In the genomic region with DNA sequence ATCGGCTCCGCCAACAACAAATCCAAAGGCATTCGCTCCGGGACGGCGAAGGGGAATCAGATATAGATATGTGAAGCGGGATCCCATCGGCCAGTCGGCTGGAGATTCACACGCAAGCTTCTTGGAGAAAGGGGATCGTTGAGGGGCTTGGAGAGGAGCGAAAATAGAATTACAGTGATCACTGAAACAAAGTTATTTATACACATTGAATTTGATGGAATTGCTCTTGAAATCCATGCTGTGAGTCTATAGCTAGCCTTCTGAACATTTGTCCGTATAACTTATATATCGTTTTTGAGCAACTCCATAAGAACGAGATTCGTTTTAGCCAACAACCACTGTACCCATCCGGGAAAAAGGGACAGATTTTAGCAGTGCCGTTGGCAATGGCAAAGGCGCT, we compare ENCODE assay signal across 4 fruit fly cellular contexts.
TF ChIP-seq lines count a peak whose summit lies in the region.

No protein-coding gene starts in this region.

- TF ChIP-seq CTCF in whole organism, embryonic (GFP tag; optimal IDR thresholded peaks at IDR 0.05; lab: Kevin White, UChicago): no peak

TF ChIP-seq in whole organism, embryonic, 481 proteins besides CTCF, POLR2A, EP300 and RAD21 (continues in another document):
- TF ChIP-seq CG8089 (GFP tag; optimal IDR thresholded peaks at IDR 0.05; lab: Kevin White, UChicago): peak; percentile 12
- no peak for TF ChIP-seq jigr1 (GFP tag; IDR thresholded peaks at IDR 0.05; lab: Robert Waterston, UW)
- TF ChIP-seq CG10321 (GFP tag; IDR thresholded peaks at IDR 0.05; lab: Robert Waterston, UW): no peak
- TF ChIP-seq CG12744 (GFP tag; optimal IDR thresholded peaks at IDR 0.05; lab: Kevin White, UChicago): no peak
- peak; percentile 10 to 23 for TF ChIP-seq Pdp1 (GFP tag; optimal IDR thresholded peaks at IDR 0.05; lab: Kevin White, UChicago)
- peak; percentile 72 for TF ChIP-seq Drgx (GFP tag; IDR thresholded peaks at IDR 0.05; lab: Robert Waterston, UW)
- peak; percentile 70 for TF ChIP-seq row (GFP tag; IDR thresholded peaks at IDR 0.05; lab: Robert Waterston, UW)
- TF ChIP-seq trem (tag; optimal IDR thresholded peaks at IDR 0.05; lab: Kevin White, UChicago): peak; percentile 11
- TF ChIP-seq lmd (GFP tag; IDR thresholded peaks at IDR 0.05; lab: Robert Waterston, UW): 0 out of 2 replicates have a peak, but pooled peaks have one; percentile 22
- TF ChIP-seq Atf-2 (GFP tag; optimal IDR thresholded peaks at IDR 0.05; lab: Kevin White, UChicago): peak; percentile 20
- TF ChIP-seq CG33557 (GFP tag; optimal IDR thresholded peaks at IDR 0.05; lab: Kevin White, UChicago): peak; percentile 44
- no peak for TF ChIP-seq Stat92E (GFP tag; optimal IDR thresholded peaks at IDR 0.05; lab: Kevin White, UChicago)
- TF ChIP-seq Hr78 (GFP tag; optimal IDR thresholded peaks at IDR 0.05; lab: Kevin White, UChicago): no peak
- peak; percentile 57 for TF ChIP-seq chn (GFP tag; optimal IDR thresholded peaks at IDR 0.05; lab: Kevin White, UChicago)
- TF ChIP-seq dimm (GFP tag; IDR thresholded peaks at IDR 0.05; lab: Robert Waterston, UW): 0 out of 2 replicates have a peak, but pooled peaks have one; percentile 47
- TF ChIP-seq Sox102F (GFP tag; optimal IDR thresholded peaks at IDR 0.05; lab: Kevin White, UChicago): peak; percentile 77
- TF ChIP-seq CG14965 (GFP tag; optimal IDR thresholded peaks at IDR 0.05; lab: Kevin White, UChicago; ENCODE audit: borderline replicate concordance): no peak
- 0 out of 2 replicates have a peak, but pooled peaks have one; percentile 11 for TF ChIP-seq stc (GFP tag; IDR thresholded peaks at IDR 0.05; lab: Robert Waterston, UW)
- TF ChIP-seq CG9817 (tag; optimal IDR thresholded peaks at IDR 0.05; lab: Kevin White, UChicago): peak; percentile 3
- peak; percentile 41 for TF ChIP-seq CG12391 (tag; optimal IDR thresholded peaks at IDR 0.05; lab: Kevin White, UChicago)

TF ChIP-seq in whole organism, prepupa, 60 proteins besides CTCF, POLR2A, EP300 and RAD21 (continues in another document):
- TF ChIP-seq Eip93F (GFP tag; optimal IDR thresholded peaks at IDR 0.05; lab: Kevin White, UChicago): peak; percentile 48
- peak; percentile 90 for TF ChIP-seq Hr39 (GFP tag; optimal IDR thresholded peaks at IDR 0.05; lab: Kevin White, UChicago)
- peak; percentile 89 for TF ChIP-seq CG31627 (GFP tag; optimal IDR thresholded peaks at IDR 0.05; lab: Kevin White, UChicago)
- TF ChIP-seq spab (GFP tag; optimal IDR thresholded peaks at IDR 0.05; lab: Kevin White, UChicago): peak; percentile 92
- TF ChIP-seq Eip75B (GFP tag; optimal IDR thresholded peaks at IDR 0.05; lab: Kevin White, UChicago): peak; percentile 92
- TF ChIP-seq Ets96B (tag; optimal IDR thresholded peaks at IDR 0.05; lab: Kevin White, UChicago): peak; percentile 94
- TF ChIP-seq vri (GFP tag; optimal IDR thresholded peaks at IDR 0.05; lab: Kevin White, UChicago): peak; percentile 79
- TF ChIP-seq CG11294 (GFP tag; IDR thresholded peaks at IDR 0.05; lab: Robert Waterston, UW): peak; percentile 55; the same call in 1 of the 2 replicates
- TF ChIP-seq CG11762 (GFP tag; optimal IDR thresholded peaks at IDR 0.05; lab: Kevin White, UChicago; ENCODE audit: insufficient read depth): peak; percentile 85
- peak; percentile 87 for TF ChIP-seq Gug (GFP tag; IDR thresholded peaks at IDR 0.05; lab: Robert Waterston, UW)
- TF ChIP-seq esn (GFP tag; optimal IDR thresholded peaks at IDR 0.05; lab: Kevin White, UChicago): peak; percentile 88
- TF ChIP-seq CG7368 (GFP tag; optimal IDR thresholded peaks at IDR 0.05; lab: Kevin White, UChicago): peak; percentile 86
- TF ChIP-seq OdsH (GFP tag; optimal IDR thresholded peaks at IDR 0.05; lab: Kevin White, UChicago): peak; percentile 90
- peak; percentile 71 for TF ChIP-seq CG15336 (GFP tag; IDR thresholded peaks at IDR 0.05; lab: Robert Waterston, UW)
- no peak for TF ChIP-seq fkh (GFP tag; optimal IDR thresholded peaks at IDR 0.05; lab: Kevin White, UChicago)
- peak; percentile 81 for TF ChIP-seq Sox102F (GFP tag; optimal IDR thresholded peaks at IDR 0.05; lab: Kevin White, UChicago)
- TF ChIP-seq CG6808 (GFP tag; optimal IDR thresholded peaks at IDR 0.05; lab: Kevin White, UChicago): peak; percentile 92
- peak; percentile 80 for TF ChIP-seq Smox (GFP tag; optimal IDR thresholded peaks at IDR 0.05; lab: Kevin White, UChicago)
- peak; percentile 92 for TF ChIP-seq achi (GFP tag; optimal IDR thresholded peaks at IDR 0.05; lab: Kevin White, UChicago)
- peak; percentile 98 for TF ChIP-seq Eip78C (GFP tag; lab: Kevin White, UChicago)
- TF ChIP-seq Sox15 (GFP tag; optimal IDR thresholded peaks at IDR 0.05; lab: Kevin White, UChicago): peak; percentile 86
- TF ChIP-seq CG10631 (GFP tag; optimal IDR thresholded peaks at IDR 0.05; lab: Kevin White, UChicago): peak; percentile 95

TF ChIP-seq in whole organism, pupa, 21 proteins besides CTCF, POLR2A, EP300 and RAD21:
- peak; percentile 53 for TF ChIP-seq rn (GFP tag; IDR thresholded peaks at IDR 0.05; lab: Robert Waterston, UW)
- TF ChIP-seq CG8159 (tag; optimal IDR thresholded peaks at IDR 0.05; lab: Kevin White, UChicago): peak; percentile 92
- TF ChIP-seq CG15710 (tag; optimal IDR thresholded peaks at IDR 0.05; lab: Kevin White, UChicago): peak; percentile 93
- TF ChIP-seq CG34367 (tag; optimal IDR thresholded peaks at IDR 0.05; lab: Kevin White, UChicago): peak; percentile 95
- TF ChIP-seq CG14655 (GFP tag; optimal IDR thresholded peaks at IDR 0.05; lab: Kevin White, UChicago): peak; percentile 93
- no peak for TF ChIP-seq CG10348 (GFP tag; IDR thresholded peaks at IDR 0.05; lab: Robert Waterston, UW)
- peak; percentile 71 for TF ChIP-seq Snoo (tag; optimal IDR thresholded peaks at IDR 0.05; lab: Kevin White, UChicago)
- peak; percentile 29 for TF ChIP-seq EcR (GFP tag; optimal IDR thresholded peaks at IDR 0.05; lab: Kevin White, UChicago)
- TF ChIP-seq CG4496 (GFP tag; IDR thresholded peaks at IDR 0.05; lab: Robert Waterston, UW): peak; percentile 90
- TF ChIP-seq Ets98B (GFP tag; IDR thresholded peaks at IDR 0.05; lab: Robert Waterston, UW): peak; percentile 84
- peak; percentile 92 for TF ChIP-seq fd96Ca (GFP tag; IDR thresholded peaks at IDR 0.05; lab: Robert Waterston, UW)
- TF ChIP-seq gl (tag; optimal IDR thresholded peaks at IDR 0.05; lab: Kevin White, UChicago): peak; percentile 89
- TF ChIP-seq CG8301 (tag; optimal IDR thresholded peaks at IDR 0.05; lab: Kevin White, UChicago): peak; percentile 86
- TF ChIP-seq Pif1B (GFP tag; optimal IDR thresholded peaks at IDR 0.05; lab: Kevin White, UChicago): peak; percentile 93
- peak; percentile 89 for TF ChIP-seq Pif1A (GFP tag; optimal IDR thresholded peaks at IDR 0.05; lab: Kevin White, UChicago)
- TF ChIP-seq D1 (tag; optimal IDR thresholded peaks at IDR 0.05; lab: Kevin White, UChicago): peak; percentile 83
- TF ChIP-seq CG32121 (GFP tag; IDR thresholded peaks at IDR 0.05; lab: Robert Waterston, UW): peak; percentile 53; the same call in 1 of the 2 replicates
- TF ChIP-seq CG9948 (tag; optimal IDR thresholded peaks at IDR 0.05; lab: Kevin White, UChicago): peak; percentile 94
- TF ChIP-seq CG12605 (GFP tag; IDR thresholded peaks at IDR 0.05; lab: Robert Waterston, UW): peak; percentile 82
- peak; percentile 95 for TF ChIP-seq CG17806 (tag; optimal IDR thresholded peaks at IDR 0.05; lab: Kevin White, UChicago)
- TF ChIP-seq CG13204 (GFP tag; optimal IDR thresholded peaks at IDR 0.05; lab: Kevin White, UChicago): peak; percentile 91

TF ChIP-seq in whole organism, wandering third instar larva, 38 proteins besides CTCF, POLR2A, EP300 and RAD21 (continues in another document):
- peak; percentile 72 for TF ChIP-seq tai (GFP tag; optimal IDR thresholded peaks at IDR 0.05; lab: Kevin White, UChicago)
- TF ChIP-seq rgr (GFP tag; optimal IDR thresholded peaks at IDR 0.05; lab: Kevin White, UChicago): peak; percentile 92
- peak; percentile 85 for TF ChIP-seq HLH106 (tag; optimal IDR thresholded peaks at IDR 0.05; lab: Kevin White, UChicago)
- peak; percentile 63 for TF ChIP-seq brk (GFP tag; optimal IDR thresholded peaks at IDR 0.05; lab: Kevin White, UChicago)
- peak; percentile 88 for TF ChIP-seq OdsH (GFP tag; optimal IDR thresholded peaks at IDR 0.05; lab: Kevin White, UChicago)
- peak; percentile 14 for TF ChIP-seq GATAd (GFP tag; optimal IDR thresholded peaks at IDR 0.05; lab: Kevin White, UChicago)
- peak; percentile 88 for TF ChIP-seq br (GFP tag; optimal IDR thresholded peaks at IDR 0.05; lab: Kevin White, UChicago)
- no peak for TF ChIP-seq N (GFP tag; optimal IDR thresholded peaks at IDR 0.05; lab: Kevin White, UChicago)
- TF ChIP-seq Hr78 (GFP tag; optimal IDR thresholded peaks at IDR 0.05; lab: Kevin White, UChicago): no peak
- TF ChIP-seq CrebA (GFP tag; optimal IDR thresholded peaks at IDR 0.05; lab: Kevin White, UChicago; ENCODE audit: borderline replicate concordance): peak; percentile 44
- no peak for TF ChIP-seq jim (GFP tag; optimal IDR thresholded peaks at IDR 0.05; lab: Kevin White, UChicago)
- peak; percentile 92 for TF ChIP-seq fru (GFP tag; optimal IDR thresholded peaks at IDR 0.05; lab: Kevin White, UChicago)
- TF ChIP-seq foxo (GFP tag; optimal IDR thresholded peaks at IDR 0.05; lab: Kevin White, UChicago): peak; percentile 50 to 94
- TF ChIP-seq psq (GFP tag; optimal IDR thresholded peaks at IDR 0.05; lab: Kevin White, UChicago): peak; percentile 83
- peak; percentile 78 for TF ChIP-seq Sp1 (GFP tag; optimal IDR thresholded peaks at IDR 0.05; lab: Kevin White, UChicago)
- TF ChIP-seq Hnf4 (GFP tag; optimal IDR thresholded peaks at IDR 0.05; lab: Kevin White, UChicago): peak; percentile 86
- TF ChIP-seq dsf (GFP tag; optimal IDR thresholded peaks at IDR 0.05; lab: Kevin White, UChicago; ENCODE audit: borderline replicate concordance): no peak
- peak; percentile 69 for TF ChIP-seq sage (GFP tag; optimal IDR thresholded peaks at IDR 0.05; lab: Kevin White, UChicago)
- TF ChIP-seq Rel (GFP tag; optimal IDR thresholded peaks at IDR 0.05; lab: Kevin White, UChicago): no peak
- peak; percentile 52 for TF ChIP-seq Rel (tag; optimal IDR thresholded peaks at IDR 0.05; lab: Kevin White, UChicago)
- peak; percentile 93 for TF ChIP-seq h (GFP tag; optimal IDR thresholded peaks at IDR 0.05; lab: Kevin White, UChicago)
- peak; percentile 20 for TF ChIP-seq Mio (GFP tag; optimal IDR thresholded peaks at IDR 0.05; lab: Kevin White, UChicago)
- TF ChIP-seq Jra (GFP tag; optimal IDR thresholded peaks at IDR 0.05; lab: Kevin White, UChicago): peak; percentile 67
- TF ChIP-seq dmrt93B (GFP tag; optimal IDR thresholded peaks at IDR 0.05; lab: Kevin White, UChicago): peak; percentile 79
- no peak for TF ChIP-seq sv (GFP tag; optimal IDR thresholded peaks at IDR 0.05; lab: Kevin White, UChicago)
- TF ChIP-seq CG32264 (GFP tag; optimal IDR thresholded peaks at IDR 0.05; lab: Kevin White, UChicago): peak; percentile 72
- no peak for TF ChIP-seq Abd-B (GFP tag; optimal IDR thresholded peaks at IDR 0.05; lab: Kevin White, UChicago)
- TF ChIP-seq ey (GFP tag; optimal IDR thresholded peaks at IDR 0.05; lab: Kevin White, UChicago): peak; percentile 95
- peak; percentile 67 for TF ChIP-seq Vsx2 (GFP tag; optimal IDR thresholded peaks at IDR 0.05; lab: Kevin White, UChicago; ENCODE audit: partially characterized antibody)
